Fruit fly (Drosophila melanogaster): ENCODE data around the gene CG13884.

Gene CG13884

DNA sequence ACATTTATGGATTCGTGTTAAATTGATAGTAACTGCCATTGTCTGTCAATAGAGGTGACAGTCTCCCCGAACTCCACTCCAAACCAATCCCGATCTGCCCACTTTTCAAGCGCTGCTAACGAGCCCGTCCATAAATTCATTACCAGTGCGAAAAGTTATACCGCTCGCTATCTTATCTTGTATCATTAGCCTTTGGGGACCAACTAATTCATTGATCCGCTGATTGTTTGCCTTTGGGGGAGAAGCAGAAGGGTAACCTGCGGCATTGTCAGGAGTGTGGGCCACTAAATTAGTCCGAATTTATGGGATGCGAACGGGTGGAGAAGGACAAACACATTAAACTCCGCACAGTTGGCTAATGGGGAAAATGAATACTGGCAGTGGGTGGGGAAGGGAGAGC is 29.1 kb downstream of the CG13884 start:
- TF ChIP-seq CTCF (optimal IDR thresholded peaks at IDR 0.05) (no peak), CG8478 (optimal IDR thresholded peaks at IDR 0.05) (no peak)

DNA sequence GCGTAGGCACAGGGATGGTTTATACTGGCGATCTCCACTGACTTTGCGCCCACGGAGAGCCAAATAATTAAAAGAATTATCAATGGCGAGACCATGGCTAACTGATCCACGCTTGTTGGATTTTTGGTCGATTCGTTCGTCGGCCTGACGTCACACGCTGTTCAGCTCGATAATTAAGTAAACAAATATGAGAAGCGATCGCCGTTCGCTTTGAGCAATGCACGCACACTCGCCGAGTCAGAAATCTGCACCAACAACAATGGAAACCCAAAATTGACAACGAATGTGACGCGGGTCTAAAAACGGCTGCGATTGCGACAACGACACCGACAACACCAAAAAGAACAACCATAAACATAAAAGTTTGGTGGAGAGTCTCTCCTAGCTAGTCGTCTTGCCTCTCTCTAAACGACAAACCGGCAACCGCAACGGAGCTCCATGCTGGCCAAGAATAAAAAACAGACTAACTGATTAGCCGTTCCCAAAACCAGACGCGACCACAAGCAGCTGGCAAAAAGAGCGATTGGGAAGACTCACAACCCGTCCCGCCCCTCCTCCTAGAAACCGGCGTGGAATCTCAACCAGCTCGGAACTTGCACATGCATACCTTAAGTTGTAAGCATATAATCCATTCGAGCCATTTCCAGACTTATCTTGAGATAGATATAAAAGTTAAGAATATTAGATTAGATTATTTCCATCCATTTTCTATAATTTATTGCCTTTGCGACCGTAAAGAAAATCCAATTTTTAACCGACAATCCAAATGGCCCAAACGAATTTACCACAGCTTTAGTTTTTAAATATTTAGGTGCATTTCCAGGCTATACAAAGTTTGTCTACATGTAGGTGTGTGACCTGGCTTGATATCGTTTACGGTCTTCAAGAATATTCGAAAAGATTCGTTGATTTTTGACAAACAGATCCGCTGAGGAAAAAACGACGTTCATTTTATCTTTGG is 34.1 kb downstream of the CG13884 start, which contains the start of gene mthl9:
TSS of gene mthl9 (minus strand) at position 468 of the 961 bp plus-strand sequence.
- peak in 1 of 2 experiments; percentile 50 for TF ChIP-seq CTCF (optimal IDR thresholded peaks at IDR 0.05)
- no peak for TF ChIP-seq CG8478 (optimal IDR thresholded peaks at IDR 0.05)

DNA sequence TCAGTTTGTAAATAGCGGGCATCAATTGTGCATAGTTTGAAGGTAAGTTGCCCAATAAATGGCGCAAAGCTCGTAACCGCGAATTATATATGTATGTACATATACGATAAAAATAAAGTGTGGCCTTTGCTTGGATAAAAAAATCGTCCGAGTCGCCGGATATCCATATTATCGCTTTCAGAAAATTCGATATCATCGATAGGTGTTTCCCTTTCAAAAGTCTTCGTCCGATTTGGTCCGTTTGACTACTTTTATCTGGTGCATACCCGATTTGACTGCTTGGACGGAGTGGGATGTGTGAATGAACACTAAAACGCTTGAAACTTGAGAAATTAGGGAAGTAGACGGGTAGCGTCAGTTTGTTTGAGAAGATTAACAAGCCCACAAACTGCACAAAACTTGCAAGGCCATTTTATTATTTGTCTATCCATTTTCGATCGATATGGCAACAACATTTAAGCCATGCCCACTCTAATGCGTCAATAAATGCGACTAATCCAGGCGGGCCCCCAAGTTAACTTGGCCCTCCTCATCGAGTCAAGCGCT is 37.0 kb downstream of the CG13884 start:
- no peak for TF ChIP-seq CG8478 (optimal IDR thresholded peaks at IDR 0.05)
- TF ChIP-seq CTCF (optimal IDR thresholded peaks at IDR 0.05): no peak

DNA sequence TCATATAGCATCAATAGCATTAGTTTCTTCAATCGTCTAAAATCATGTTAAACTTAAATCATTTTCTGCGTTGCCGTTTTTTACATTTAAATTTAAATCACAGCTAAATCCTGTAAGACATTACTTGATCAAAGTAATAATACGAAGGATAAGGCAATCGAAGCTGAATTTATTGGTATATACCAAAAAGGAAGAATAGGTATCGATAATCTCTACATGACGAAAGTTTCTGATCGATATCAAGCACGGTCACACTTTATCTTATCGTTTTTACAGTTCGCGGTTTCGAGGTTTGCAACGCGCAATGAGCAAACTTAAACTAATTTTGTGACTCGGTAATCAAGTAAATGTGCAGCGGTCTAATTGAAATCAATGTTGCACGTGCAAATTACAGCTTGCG is 38.4 kb downstream of the CG13884 start, which contains the start of the genes Atac3 and Ptpmeg:
TSS of gene Atac3 (minus strand) at position 160 of the 400 bp plus-strand sequence.
TSS of gene Ptpmeg (plus strand) at position 265 of the 400 bp plus-strand sequence.
- no peak for TF ChIP-seq CTCF (optimal IDR thresholded peaks at IDR 0.05)
- TF ChIP-seq CG8478 (optimal IDR thresholded peaks at IDR 0.05): no peak

DNA sequence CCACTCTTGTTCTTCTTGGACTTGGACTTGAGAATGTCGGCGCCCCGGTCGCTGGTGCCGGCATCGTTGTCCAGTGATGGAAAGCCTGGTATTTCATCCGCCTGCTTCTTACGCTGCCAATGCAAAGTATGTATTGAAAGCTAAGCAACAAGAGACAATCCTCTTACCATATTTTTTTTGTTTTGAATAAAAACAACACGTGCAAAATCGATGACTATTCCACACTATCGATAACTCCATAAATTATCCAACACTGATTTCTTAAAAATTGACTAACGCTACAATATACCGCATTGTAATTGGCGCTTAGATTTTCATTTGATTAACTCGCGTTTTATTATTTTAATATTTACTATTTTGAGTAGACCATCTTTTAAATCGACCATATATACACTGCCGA is 41.8 kb downstream of the CG13884 start, which contains the start of gene CG32344:
TSS of gene CG32344 (minus strand) at position 235 of the 400 bp plus-strand sequence.
- TF ChIP-seq CG8478 (optimal IDR thresholded peaks at IDR 0.05) (no peak), CTCF (optimal IDR thresholded peaks at IDR 0.05) (no peak)

DNA sequence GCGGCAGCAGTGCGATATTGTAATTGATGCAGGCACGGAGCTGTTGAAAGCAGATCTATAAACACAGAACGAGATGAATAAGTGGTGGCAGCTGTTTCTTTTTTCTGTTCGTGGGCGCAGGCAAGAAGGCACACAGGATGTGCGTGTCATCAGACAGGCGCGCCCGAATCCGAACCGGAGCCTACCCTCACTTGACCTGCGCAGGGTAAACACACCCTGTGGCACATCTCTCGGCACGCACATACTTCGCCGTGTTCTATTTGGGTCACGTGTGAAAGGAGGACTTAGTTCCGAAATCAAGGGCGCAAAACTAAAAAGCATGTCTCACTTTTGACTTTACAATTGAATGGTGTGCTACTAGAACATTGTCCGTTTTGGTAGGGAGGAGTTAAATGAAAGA is 44.7 kb downstream of the CG13884 start:
- TF ChIP-seq CG8478 (optimal IDR thresholded peaks at IDR 0.05) (no peak), CTCF (optimal IDR thresholded peaks at IDR 0.05) (no peak)

DNA sequence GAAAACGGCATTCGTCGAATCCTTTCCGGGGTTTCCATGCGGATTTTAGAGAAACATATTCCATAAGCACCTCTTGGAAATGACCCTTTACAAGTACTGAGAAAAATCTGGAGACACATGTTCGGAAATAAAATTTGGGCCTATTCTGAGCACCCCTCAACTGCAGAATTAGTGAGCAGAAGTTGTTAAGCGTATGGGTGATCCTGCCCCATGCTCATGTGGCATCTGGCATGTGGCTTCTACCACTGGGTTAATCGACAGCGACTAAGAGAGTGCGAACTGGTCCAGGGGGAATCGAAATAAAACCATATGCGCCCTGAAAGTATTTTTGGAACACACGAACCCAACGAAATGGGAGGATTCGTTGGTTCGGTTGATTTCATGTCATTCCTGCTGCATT is 45.4 kb downstream of the CG13884 start:
- TF ChIP-seq CG8478 (optimal IDR thresholded peaks at IDR 0.05): no peak
- TF ChIP-seq CTCF (optimal IDR thresholded peaks at IDR 0.05): no peak

DNA sequence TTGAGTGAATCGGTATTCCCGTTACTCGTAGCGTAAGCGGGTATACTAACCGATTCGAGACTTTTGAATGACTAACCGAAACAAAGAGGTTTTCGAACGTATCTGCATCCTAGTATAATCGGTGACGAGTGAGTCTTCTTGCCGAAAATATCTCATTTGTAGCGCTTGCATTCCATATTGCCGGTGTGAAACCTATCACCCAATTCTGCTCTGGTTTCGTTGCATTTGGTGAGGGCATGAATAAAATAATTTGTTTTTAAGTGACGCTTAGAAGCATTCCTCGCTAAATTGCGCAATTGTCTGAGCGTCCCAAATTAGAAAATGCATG is 46.3 kb downstream of the CG13884 start:
- TF ChIP-seq CG8478 (optimal IDR thresholded peaks at IDR 0.05) (no peak), CTCF (optimal IDR thresholded peaks at IDR 0.05) (no peak)

DNA sequence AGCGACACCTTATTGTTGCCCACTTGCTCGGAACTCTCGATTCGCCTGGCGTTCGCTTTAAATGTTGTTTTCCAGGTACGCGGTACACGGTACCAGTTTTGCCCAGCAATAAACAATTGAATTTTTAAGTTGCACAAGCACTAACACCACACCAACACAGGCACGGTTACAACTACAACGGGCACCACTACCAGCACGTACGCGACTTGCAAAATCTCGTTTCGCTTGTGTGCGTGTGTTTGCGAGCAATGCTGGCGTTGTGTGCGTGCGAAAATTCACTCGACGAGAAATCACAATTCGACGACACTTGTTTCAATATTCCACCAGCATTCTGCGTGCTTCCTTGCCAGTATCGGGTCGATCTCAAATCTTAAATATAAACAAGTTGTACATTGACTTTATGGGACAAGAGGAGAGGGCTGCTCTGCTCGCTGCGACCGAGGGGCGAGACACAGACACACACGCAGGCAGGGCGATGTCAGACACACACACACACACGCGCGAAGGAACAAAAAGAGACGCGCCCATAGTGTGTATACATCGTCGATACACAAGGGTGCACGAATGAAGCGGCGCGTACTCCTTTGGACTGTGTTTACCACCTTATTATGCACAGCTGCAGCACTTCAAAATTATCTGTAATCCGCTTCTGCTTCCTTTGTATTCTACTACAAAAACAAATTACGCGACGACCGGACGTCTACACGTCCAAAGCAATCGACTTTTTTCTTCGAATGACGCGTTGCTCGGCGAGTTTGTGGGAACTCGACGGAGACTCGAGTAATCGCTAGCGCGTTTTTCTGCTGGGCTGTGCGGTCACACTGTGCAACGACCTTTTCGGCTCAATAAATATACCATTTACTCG is 46.9 kb downstream of the CG13884 start, which contains the start of gene fwd:
TSS of gene fwd (minus strand) at position 740 of the 865 bp plus-strand sequence.
- peak; percentile 10 for TF ChIP-seq CG8478 (optimal IDR thresholded peaks at IDR 0.05)
- TF ChIP-seq CTCF (optimal IDR thresholded peaks at IDR 0.05): peak; percentile 19 to 41

DNA sequence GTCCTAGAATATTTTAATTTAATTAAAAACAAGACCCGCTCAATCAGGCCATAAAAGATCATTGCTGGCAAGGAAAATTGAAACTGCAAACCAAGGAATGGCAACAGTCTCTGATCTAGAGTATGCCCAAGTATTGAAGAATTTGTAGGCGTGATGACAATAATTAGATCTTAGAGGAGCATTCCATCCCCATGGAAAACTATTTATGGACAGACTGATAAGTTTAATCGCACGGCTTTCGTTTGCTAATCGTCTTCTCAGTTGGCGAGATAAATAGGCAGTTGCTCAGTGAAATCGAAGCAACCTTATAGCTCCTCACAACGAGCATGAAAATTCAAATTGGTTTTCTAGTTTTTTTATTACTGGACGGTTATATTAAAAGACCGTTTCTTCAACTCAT is 49.5 kb downstream of the CG13884 start, which contains the start of gene ddbt:
TSS of gene ddbt (plus strand) at position 301 of the 400 bp plus-strand sequence.
- no peak for TF ChIP-seq CG8478 (optimal IDR thresholded peaks at IDR 0.05)
- TF ChIP-seq CTCF (optimal IDR thresholded peaks at IDR 0.05): no peak

All from S2 (cell line).